Fruit fly (Drosophila melanogaster): Measurements from ENCODE around the gene CG12483.

CG12483 gene

dm6 chr3L:94062-94461, 4.1 kb downstream of the CG12483 start (continued):
- peak; percentile 16 to 30 for TF ChIP-seq Pdp1 (GFP tag; optimal IDR thresholded peaks at IDR 0.05)
- TF ChIP-seq Dfd (GFP tag; optimal IDR thresholded peaks at IDR 0.05), result no peak
- TF ChIP-seq CG9876 (GFP tag; optimal IDR thresholded peaks at IDR 0.05), result no peak
- TF ChIP-seq ara (GFP tag; IDR thresholded peaks at IDR 0.05), result no peak
- TF ChIP-seq YL-1 (GFP tag; optimal IDR thresholded peaks at IDR 0.05), result no peak
- no peak for TF ChIP-seq CG17612 (GFP tag; IDR thresholded peaks at IDR 0.05)
- TF ChIP-seq Sry-δ (GFP tag; optimal IDR thresholded peaks at IDR 0.05), result no peak
- TF ChIP-seq pnt (GFP tag; optimal IDR thresholded peaks at IDR 0.05), result no peak
- TF ChIP-seq slbo (GFP tag; IDR thresholded peaks at IDR 0.05), result peak; percentile 63
- TF ChIP-seq CG11504 (tag; optimal IDR thresholded peaks at IDR 0.05), result peak; percentile 55
- TF ChIP-seq CG34422 (GFP tag; IDR thresholded peaks at IDR 0.05), result no peak
- peak; percentile 74; the same call in 1 of the 2 replicates for TF ChIP-seq CG14441 (GFP tag; IDR thresholded peaks at IDR 0.05)
- TF ChIP-seq CG7271 (tag; optimal IDR thresholded peaks at IDR 0.05), result no peak
- TF ChIP-seq bbx (GFP tag; IDR thresholded peaks at IDR 0.05; ENCODE audit: partially characterized antibody), result no peak
- TF ChIP-seq E2f2 (GFP tag; IDR thresholded peaks at IDR 0.05), result no peak
- no peak for TF ChIP-seq Six4 (GFP tag; optimal IDR thresholded peaks at IDR 0.05)
- TF ChIP-seq vfl (GFP tag; optimal IDR thresholded peaks at IDR 0.05), result no peak
- no peak for TF ChIP-seq CG12071 (GFP tag; optimal IDR thresholded peaks at IDR 0.05)
- TF ChIP-seq Opbp (GFP tag; IDR thresholded peaks at IDR 0.05; ENCODE audit: partially characterized antibody), result no peak
- TF ChIP-seq dmrt99B (tag; optimal IDR thresholded peaks at IDR 0.05), result peak; percentile 43
- TF ChIP-seq grn (GFP tag; optimal IDR thresholded peaks at IDR 0.05), result no peak
- 0 out of 2 replicates have a peak, but pooled peaks have one; percentile 6 for TF ChIP-seq CG3847 (GFP tag; IDR thresholded peaks at IDR 0.05)
- no peak for TF ChIP-seq Drgx (GFP tag; IDR thresholded peaks at IDR 0.05)
- TF ChIP-seq CHES-1-like (GFP tag; optimal IDR thresholded peaks at IDR 0.05), result no peak
- TF ChIP-seq Poxn (GFP tag; IDR thresholded peaks at IDR 0.05), result no peak
- peak; percentile 47 for TF ChIP-seq Ets65A (GFP tag)
- TF ChIP-seq Ptx1 (GFP tag; IDR thresholded peaks at IDR 0.05), result peak; percentile 71
- TF ChIP-seq CG1603 (tag; optimal IDR thresholded peaks at IDR 0.05), result peak; percentile 1
- no peak for TF ChIP-seq gcm2 (GFP tag; optimal IDR thresholded peaks at IDR 0.05)
- TF ChIP-seq kni (GFP tag; optimal IDR thresholded peaks at IDR 0.05), result no peak
- no peak for TF ChIP-seq Doc2 (GFP tag; IDR thresholded peaks at IDR 0.05)
- no peak for TF ChIP-seq Side (GFP tag; optimal IDR thresholded peaks at IDR 0.05)
- no peak for TF ChIP-seq yki (optimal IDR thresholded peaks at IDR 0.05)
- no peak for TF ChIP-seq mld (GFP tag; IDR thresholded peaks at IDR 0.05; ENCODE audit: partially characterized antibody)
- peak; percentile 9 for TF ChIP-seq HHEX (GFP tag; optimal IDR thresholded peaks at IDR 0.05)
- TF ChIP-seq CG4854 (GFP tag; optimal IDR thresholded peaks at IDR 0.05), result no peak
- no peak for TF ChIP-seq Rx (GFP tag; IDR thresholded peaks at IDR 0.05)
- TF ChIP-seq CG8359 (GFP tag; optimal IDR thresholded peaks at IDR 0.05; ENCODE audit: borderline replicate concordance), result no peak
- peak; percentile 43 for TF ChIP-seq HLH54F (GFP tag; optimal IDR thresholded peaks at IDR 0.05)
- TF ChIP-seq rib (GFP tag; IDR thresholded peaks at IDR 0.05), result no peak; the same call in 1 of the 2 replicates
- no peak for TF ChIP-seq otp (GFP tag; IDR thresholded peaks at IDR 0.05)
- peak; percentile 17 for TF ChIP-seq CG1792 (GFP tag; optimal IDR thresholded peaks at IDR 0.05)
- TF ChIP-seq CG12236 (GFP tag; optimal IDR thresholded peaks at IDR 0.05), result no peak
- no peak for TF ChIP-seq NC2α (GFP tag; optimal IDR thresholded peaks at IDR 0.05)
- peak; percentile 26; the same call in 1 of the 2 replicates for TF ChIP-seq esg (GFP tag; conservative IDR thresholded peaks at IDR 0.05)
- no peak for TF ChIP-seq cas (GFP tag; IDR thresholded peaks at IDR 0.05)
- TF ChIP-seq CG17359 (tag; optimal IDR thresholded peaks at IDR 0.05), result peak; percentile 44
- TF ChIP-seq slou (GFP tag; optimal IDR thresholded peaks at IDR 0.05), result no peak
- peak; percentile 12 for TF ChIP-seq NfI (GFP tag; optimal IDR thresholded peaks at IDR 0.05)
- TF ChIP-seq PHDP (tag; optimal IDR thresholded peaks at IDR 0.05), result peak; percentile 55
- no peak for TF ChIP-seq CG15601 (tag; optimal IDR thresholded peaks at IDR 0.05)
- no peak for TF ChIP-seq CG33213 (GFP tag; optimal IDR thresholded peaks at IDR 0.05)
- no peak for TF ChIP-seq gro (GFP tag; optimal IDR thresholded peaks at IDR 0.05)

Measured in whole organism, embryonic.